Worm (Caenorhabditis elegans) whole organism, young adult: ENCODE data around the gene R08F11.4.

Experiments used
- B0261.1 ChIP-seq: sonication (generic microtip); optimal IDR thresholded peaks from 2 replicates; lab custom pipeline; 2016; ENCODE audit warnings: mild to moderate bottlenecking, missing genetic modification characterization, moderate library complexity, missing compliant biosample characterization
- B0336.3 ChIP-seq: fragments of 200-800 bp; sonication (Bioruptor generic); IDR thresholded peaks from 2 replicates; pipeline ENCODE4 v1.3.6; 2022; ENCODE audit warnings: missing genetic modification characterization, missing compliant biosample characterization
- D2030.7 ChIP-seq: fragments of 200-800 bp; sonication (Bioruptor generic); IDR thresholded peaks from 2 replicates; pipeline ENCODE4 v1.3.6; 2022; ENCODE audit warnings: missing genetic modification reagents, missing genetic modification characterization, missing compliant biosample characterization
- F33H1.4 ChIP-seq: fragments of 200-800 bp; sonication (Bioruptor generic); IDR thresholded peaks from 2 replicates; pipeline ENCODE4 v1.3.6; 2022; ENCODE audit warnings: missing genetic modification reagents, missing genetic modification characterization, missing compliant biosample characterization
- F39B2.1 ChIP-seq: fragments of 200-800 bp; sonication (Bioruptor generic); IDR thresholded peaks from 2 replicates; pipeline ENCODE4 v1.3.6; 2022; ENCODE audit warnings: missing genetic modification reagents, missing genetic modification characterization, missing compliant biosample characterization
- F49E8.2 ChIP-seq: sonication (generic microtip); optimal IDR thresholded peaks from 3 replicates; lab custom pipeline; 2017; ENCODE audit warnings: missing genetic modification characterization, mild to moderate bottlenecking, missing compliant biosample characterization, antibody characterized with exemption, moderate library complexity; ENCODE audit not compliant: insufficient read depth
- F52B5.7 ChIP-seq: sonication (generic microtip); optimal IDR thresholded peaks from 2 replicates; lab custom pipeline; 2016; ENCODE audit warnings: mild to moderate bottlenecking, missing genetic modification characterization, missing compliant biosample characterization
- F57C9.4 ChIP-seq: sonication (generic microtip); optimal IDR thresholded peaks from 2 replicates; lab custom pipeline; 2017; ENCODE audit warnings: mild to moderate bottlenecking, missing genetic modification characterization, missing compliant biosample characterization
- T07F8.4 ChIP-seq: sonication (generic microtip); optimal IDR thresholded peaks from 2 replicates; lab custom pipeline; 2016; ENCODE audit warnings: mild to moderate bottlenecking, missing genetic modification characterization, moderate library complexity, missing compliant biosample characterization
- T26A5.8 ChIP-seq: sonication (generic microtip); optimal IDR thresholded peaks from 2 replicates; lab custom pipeline; 2016; ENCODE audit warnings: missing genetic modification characterization, missing compliant biosample characterization
- akir-1 ChIP-seq: fragments of 200-800 bp; sonication (Bioruptor generic); optimal IDR thresholded peaks from 2 replicates; lab custom pipeline; 2018; ENCODE audit warnings: mild to moderate bottlenecking, missing genetic modification characterization, moderate library complexity, missing compliant biosample characterization
- aptf-3 ChIP-seq: fragments of 200-800 bp; sonication (Bioruptor generic); IDR thresholded peaks from 2 replicates; pipeline ENCODE4 v1.3.6; 2022; ENCODE audit warnings: missing genetic modification characterization, missing compliant biosample characterization
- attf-3 ChIP-seq: fragments of 200-800 bp; sonication (Bioruptor generic); conservative IDR thresholded peaks from 2 replicates; pipeline ENCODE4 v1.3.6; 2022; ENCODE audit warnings: missing genetic modification reagents, missing genetic modification characterization, missing compliant biosample characterization
- attf-5 ChIP-seq: fragments of 200-800 bp; sonication (Bioruptor generic); optimal IDR thresholded peaks from 2 replicates; lab custom pipeline; 2018; ENCODE audit warnings: mild to moderate bottlenecking, missing genetic modification characterization, missing compliant biosample characterization
- attf-6 ChIP-seq: fragments of 200-800 bp; sonication (Bioruptor generic); IDR thresholded peaks from 2 replicates; pipeline ENCODE4 v1.3.6; 2022; ENCODE audit warnings: missing genetic modification reagents, missing genetic modification characterization, missing compliant biosample characterization
- cebp-2 ChIP-seq: fragments of 200-800 bp; sonication (Bioruptor generic); IDR thresholded peaks from 2 replicates; pipeline ENCODE4 v1.3.6; 2022; ENCODE audit warnings: missing genetic modification characterization, missing compliant biosample characterization
- ceh-40 ChIP-seq: fragments of 200-800 bp; sonication (Bioruptor generic); IDR thresholded peaks from 2 replicates; pipeline ENCODE4 v1.3.6; 2022; ENCODE audit warnings: missing genetic modification characterization, missing compliant biosample characterization
- chd-7 ChIP-seq: sonication (generic microtip); optimal IDR thresholded peaks from 2 replicates; lab custom pipeline; 2016; ENCODE audit warnings: mild to moderate bottlenecking, missing genetic modification characterization, moderate library complexity, missing compliant biosample characterization
- dpff-1 ChIP-seq: sonication (generic microtip); optimal IDR thresholded peaks from 2 replicates; lab custom pipeline; 2017; ENCODE audit warnings: mild to moderate bottlenecking, missing genetic modification characterization, missing compliant biosample characterization
- him-1 ChIP-seq: sonication (generic microtip); optimal IDR thresholded peaks from 2 replicates; lab custom pipeline; 2016; ENCODE audit warnings: missing genotype, missing genetic modification reagents, missing genetic modification characterization, missing compliant biosample characterization
- hlh-12 ChIP-seq: sonication (generic microtip); optimal IDR thresholded peaks from 2 replicates; lab custom pipeline; 2016; ENCODE audit warnings: missing genetic modification characterization, missing compliant biosample characterization
- hmg-1.2 ChIP-seq: fragments of 200-800 bp; sonication (Bioruptor generic); IDR thresholded peaks from 2 replicates; pipeline ENCODE4 v1.3.6; 2022; ENCODE audit warnings: missing genetic modification reagents, missing genetic modification characterization, missing compliant biosample characterization
- hsf-1 ChIP-seq: fragments of 200-800 bp; sonication (Bioruptor generic); IDR thresholded peaks from 2 replicates; pipeline ENCODE4 v1.3.6; 2022; ENCODE audit warnings: missing genetic modification reagents, missing genetic modification characterization, missing compliant biosample characterization
- lag-1 ChIP-seq: fragments of 200-800 bp; sonication (Bioruptor generic); IDR thresholded peaks from 2 replicates; pipeline ENCODE4 v1.3.6; 2022; ENCODE audit warnings: missing genetic modification reagents, missing genetic modification characterization, missing compliant biosample characterization
- lin-35 ChIP-seq, 3 experiments: fragments of 150-350 bp in 2 of 3; sonication (generic microtip) in 1 of 3; optimal IDR thresholded peaks; 2 replicates each; lab custom pipeline; 2014 to 2018; ENCODE audit warnings: missing biosample characterization in 3 of 3, missing genetic modification characterization in 3 of 3, missing genetic modification reagents in 3 of 3
- madf-10 ChIP-seq: sonication (generic microtip); optimal IDR thresholded peaks from 2 replicates; lab custom pipeline; 2016; ENCODE audit warnings: mild to moderate bottlenecking, missing genetic modification characterization, missing compliant biosample characterization
- nfyb-1 ChIP-seq: fragments of 200-800 bp; sonication (Bioruptor generic); IDR thresholded peaks from 2 replicates; pipeline ENCODE4 v1.3.6; 2022; ENCODE audit warnings: missing genetic modification reagents, missing genetic modification characterization, missing compliant biosample characterization
- pbrm-1 ChIP-seq: fragments of 200-800 bp; sonication (Bioruptor generic); IDR thresholded peaks from 2 replicates; pipeline ENCODE4 v1.3.6; 2022; ENCODE audit warnings: missing genetic modification reagents, missing genetic modification characterization, missing compliant biosample characterization
- rec-8 ChIP-seq, 2 experiments: sonication (generic microtip); optimal IDR thresholded peaks; 2 replicates each; lab custom pipeline; 2016; ENCODE audit warnings: mild to moderate bottlenecking in 2 of 2, missing genetic modification characterization in 2 of 2, missing genetic modification reagents in 2 of 2, missing genotype in 2 of 2, missing biosample characterization in 1 of 2, missing compliant biosample characterization in 1 of 2, moderate library complexity in 1 of 2
- rpc-1 ChIP-seq, 2 experiments: fragments of 150-350 bp in 1 of 2; sonication (generic microtip) in 1 of 2; optimal IDR thresholded peaks; 2 replicates each; lab custom pipeline; 2014 to 2018; ENCODE audit warnings: missing biosample characterization in 1 of 2, missing genetic modification characterization in 1 of 2, missing genetic modification reagents in 1 of 2, missing genotype in 1 of 2
- tbp1 ChIP-seq: fragments of 200-800 bp; sonication (Bioruptor generic); optimal IDR thresholded peaks from 2 replicates; lab custom pipeline; 2018; ENCODE audit warnings: mild to moderate bottlenecking, missing genetic modification characterization, missing compliant biosample characterization
- tbx-9 ChIP-seq: sonication (generic microtip); optimal IDR thresholded peaks from 2 replicates; lab custom pipeline; 2016; ENCODE audit warnings: borderline replicate concordance, missing genetic modification characterization, inconsistent platforms, missing compliant biosample characterization
- zfh-2 ChIP-seq: fragments of 200-800 bp; sonication (Bioruptor generic); conservative IDR thresholded peaks from 2 replicates; pipeline ENCODE4 v1.3.6; 2022; ENCODE audit warnings: missing genetic modification reagents, missing genetic modification characterization, missing compliant biosample characterization
- ztf-26 ChIP-seq: sonication (generic microtip); optimal IDR thresholded peaks from 2 replicates; lab custom pipeline; 2017; ENCODE audit warnings: missing genetic modification characterization, missing compliant biosample characterization
- ztf-28 ChIP-seq: fragments of 200-800 bp; sonication (Bioruptor generic); IDR thresholded peaks from 2 replicates; pipeline ENCODE4 v1.3.6; 2022; ENCODE audit warnings: missing genetic modification reagents, missing genetic modification characterization, missing compliant biosample characterization
- ztf-6 ChIP-seq: fragments of 200-800 bp; sonication (Bioruptor generic); IDR thresholded peaks from 2 replicates; pipeline ENCODE4 v1.3.6; 2022; ENCODE audit warnings: missing genetic modification reagents, missing genetic modification characterization, missing compliant biosample characterization

The R08F11.4 gene

ce11 chrV:3814009-3814408 is 8.7 kb upstream of the R08F11.4 start:
- TF ChIP-seq hmg-1.2 (GFP tag; lab: Robert Waterston, UW) (no peak), zfh-2 (GFP tag; lab: Robert Waterston, UW) (peak; percentile 67)

ce11 chrV:3812291-3812690 is 7.0 kb upstream of the R08F11.4 start, which contains the start of gene scl-12:
TSS of gene scl-12 (plus strand) at chrV:3812591.
- no peak for TF ChIP-seq F39B2.1 (GFP tag; lab: Robert Waterston, UW)
- TF ChIP-seq chd-7 = no peak
- TF ChIP-seq hmg-1.2 (GFP tag; lab: Robert Waterston, UW) = no peak
- no peak for TF ChIP-seq B0261.1 (tag; lab: Kevin White, UChicago)
- no peak for TF ChIP-seq ztf-26 (tag; lab: Kevin White, UChicago)
- TF ChIP-seq akir-1 = no peak
- no peak for TF ChIP-seq F33H1.4
- no peak for TF ChIP-seq B0336.3 (GFP tag; lab: Robert Waterston, UW)
- TF ChIP-seq attf-3 (GFP tag; lab: Robert Waterston, UW) = no peak
- no peak for TF ChIP-seq tbx-9 (tag; lab: Kevin White, UChicago)
- TF ChIP-seq T07F8.4 = no peak
- TF ChIP-seq madf-10 (tag; lab: Kevin White, UChicago) = no peak
- TF ChIP-seq attf-6 (GFP tag; lab: Robert Waterston, UW) = no peak
- TF ChIP-seq attf-5 (GFP tag; lab: Kevin White, UChicago) = no peak
- TF ChIP-seq F57C9.4 (tag; lab: Kevin White, UChicago) = no peak
- TF ChIP-seq rpc-1 (optimal IDR thresholded peaks at IDR 0.05; lab: Kevin White, UChicago) = no peak
- TF ChIP-seq rpc-1 (tag; optimal IDR thresholded peaks at IDR 0.05; lab: Kevin White, UChicago) = no peak
- TF ChIP-seq ceh-40 (GFP tag; lab: Robert Waterston, UW) = no peak

ce11 chrV:3811541-3811940 is 6.2 kb upstream of the R08F11.4 start, which contains the start of gene scl-13:
TSS of gene scl-13 (minus strand) at chrV:3811641.
- TF ChIP-seq aptf-3 (GFP tag; lab: Robert Waterston, UW) (no peak), F52B5.7 (no peak), ztf-6 (GFP tag; lab: Robert Waterston, UW) (no peak), rec-8 (tag; optimal IDR thresholded peaks at IDR 0.05; lab: Kevin White, UChicago) (no peak), pbrm-1 (GFP tag; lab: Robert Waterston, UW) (no peak), ceh-40 (GFP tag; lab: Robert Waterston, UW) (no peak), lin-35 (GFP tag; optimal IDR thresholded peaks at IDR 0.05; lab: Kevin White, UChicago) (no peak), F33H1.4 (no peak), nfyb-1 (no peak), tbp1 (GFP tag; lab: Kevin White, UChicago) (no peak)

- no peak for TF ChIP-seq hsf-1 (GFP tag; lab: Robert Waterston, UW)
- no peak for TF ChIP-seq T26A5.8
- no peak for TF ChIP-seq akir-1
- no peak for TF ChIP-seq lag-1
Measured at ce11 chrV:3810035-3810434, 4.7 kb upstream of the R08F11.4 start.

ce11 chrV:3808336-3808735 is 3.0 kb upstream of the R08F11.4 start, which contains the start of gene srw-6:
TSS of gene srw-6 (plus strand) at chrV:3808636.
- TF ChIP-seq hlh-12 (tag; lab: Kevin White, UChicago) (no peak), lag-1 (no peak), ztf-28 (no peak), chd-7 (no peak), B0336.3 (GFP tag; lab: Robert Waterston, UW) (no peak), him-1 (no peak), dpff-1 (tag; lab: Kevin White, UChicago) (no peak), cebp-2 (GFP tag; lab: Robert Waterston, UW) (no peak), F49E8.2 (tag; lab: Kevin White, UChicago) (no peak), D2030.7 (no peak)
